Fruit fly (Drosophila melanogaster) whole organism, embryonic: ENCODE measurements around the gene ea.

ENCODE experiments used
- Atf6 ChIP-seq: fragments of 200-800 bp; sonication (Bioruptor generic); IDR thresholded peaks from 2 replicates; pipeline ENCODE4 v1.3.6; 2022; ENCODE audit warnings: missing biosample characterization, missing genetic modification characterization
- Awh ChIP-seq: fragments of 200-800 bp; sonication (Bioruptor generic); IDR thresholded peaks from 2 replicates; pipeline ENCODE4, ENCODE4 v1.3.6; 2022; ENCODE audit warnings: missing biosample characterization, missing genetic modification characterization
- CG1024 ChIP-seq: fragments of 200-800 bp; sonication (Bioruptor generic); IDR thresholded peaks from 2 replicates; pipeline ENCODE4 v1.3.6; 2022; ENCODE audit warnings: missing biosample characterization, missing genetic modification characterization
- CG10431 ChIP-seq: fragments of 200-800 bp; sonication (Bioruptor generic); optimal IDR thresholded peaks from 3 replicates; lab custom pipeline; 2018; ENCODE audit warnings: missing biosample characterization, mild to moderate bottlenecking, missing genetic modification characterization
- CG10462 ChIP-seq: fragments of 200-800 bp; sonication (Bioruptor generic); optimal IDR thresholded peaks from 2 replicates; lab custom pipeline; 2016; ENCODE audit warnings: missing biosample characterization, missing genetic modification characterization
- CG10979 ChIP-seq: fragments of 200-800 bp; sonication (Bioruptor generic); optimal IDR thresholded peaks from 2 replicates; lab custom pipeline; 2018; ENCODE audit warnings: missing biosample characterization, mild to moderate bottlenecking, missing genetic modification characterization, moderate library complexity
- CG11247 ChIP-seq: fragments of 200-800 bp; sonication (Bioruptor generic); IDR thresholded peaks from 2 replicates; pipeline ENCODE4 v1.3.6; 2022; ENCODE audit warnings: missing biosample characterization, missing genetic modification characterization
- CG12299 ChIP-seq: fragments of 200-800 bp; sonication (Bioruptor generic); optimal IDR thresholded peaks from 2 replicates; lab custom pipeline; 2018; ENCODE audit warnings: missing biosample characterization, mild to moderate bottlenecking, missing genetic modification characterization
- CG14965 ChIP-seq: fragments of 200-800 bp; sonication (Bioruptor generic); optimal IDR thresholded peaks from 2 replicates; lab custom pipeline; 2016; ENCODE audit warnings: missing biosample characterization, missing genetic modification characterization, borderline replicate concordance
- CG15601 ChIP-seq: fragments of 200-800 bp; sonication (Bioruptor generic); optimal IDR thresholded peaks from 3 replicates; lab custom pipeline; 2019; ENCODE audit warnings: missing biosample characterization, mild to moderate bottlenecking, missing genetic modification characterization, moderate library complexity
- CG15696 ChIP-seq: fragments of 200-800 bp; sonication (Bioruptor generic); optimal IDR thresholded peaks from 2 replicates; lab custom pipeline; 2019; ENCODE audit warnings: missing biosample characterization, mild to moderate bottlenecking, missing genetic modification characterization, moderate library complexity
- CG1602 ChIP-seq: fragments of 200-800 bp; sonication (Bioruptor generic); optimal IDR thresholded peaks from 3 replicates; lab custom pipeline; 2016; ENCODE audit warnings: missing biosample characterization, missing genetic modification characterization
- CG17612 ChIP-seq: fragments of 200-800 bp; sonication (Bioruptor generic); IDR thresholded peaks from 2 replicates; pipeline ENCODE4 v1.3.6; 2022; ENCODE audit warnings: missing biosample characterization, missing genetic modification characterization
- CG18262 ChIP-seq: fragments of 200-800 bp; optimal IDR thresholded peaks from 3 replicates; lab custom pipeline; 2019; ENCODE audit warnings: missing biosample characterization, mild to moderate bottlenecking, missing genetic modification characterization, moderate library complexity
- CG2116 ChIP-seq: fragments of 200-800 bp; sonication (Bioruptor generic); optimal IDR thresholded peaks from 3 replicates; lab custom pipeline; 2018; ENCODE audit warnings: missing biosample characterization, mild to moderate bottlenecking, missing genetic modification characterization
- CG30403 ChIP-seq: fragments of 200-800 bp; sonication (Bioruptor generic); optimal IDR thresholded peaks from 3 replicates; lab custom pipeline; 2016; ENCODE audit warnings: missing biosample characterization, missing genetic modification characterization
- CG31441 ChIP-seq: fragments of 200-800 bp; sonication (Bioruptor generic); IDR thresholded peaks from 2 replicates; pipeline ENCODE4 v1.3.6; 2022; ENCODE audit warnings: missing biosample characterization, missing genetic modification characterization
- CG34376 ChIP-seq: fragments of 200-800 bp; sonication (Bioruptor generic); optimal IDR thresholded peaks from 2 replicates; lab custom pipeline; 2018; ENCODE audit warnings: missing biosample characterization, mild to moderate bottlenecking, missing genetic modification characterization
- CG4617 ChIP-seq: fragments of 200-800 bp; sonication (Bioruptor generic); optimal IDR thresholded peaks from 3 replicates; lab custom pipeline; 2016; ENCODE audit warnings: missing biosample characterization, missing genetic modification characterization, borderline replicate concordance
- CG5180 ChIP-seq: fragments of 200-800 bp; sonication (Bioruptor generic); optimal IDR thresholded peaks from 3 replicates; lab custom pipeline; 2017; ENCODE audit warnings: missing biosample characterization, missing genetic modification characterization, mild to moderate bottlenecking, moderate library complexity, missing genetic modification reagents
- CG9932 ChIP-seq: fragments of 200-800 bp; sonication (Bioruptor generic); IDR thresholded peaks from 2 replicates; pipeline ENCODE4 v1.3.6; 2022; ENCODE audit warnings: missing biosample characterization, missing genetic modification characterization
- Ets65A ChIP-seq: fragments of 200-800 bp; sonication (Bioruptor generic); peaks from one replicate; lab custom pipeline; 2016; ENCODE audit warnings: missing biosample characterization, missing genetic modification characterization
- Fer1 ChIP-seq: fragments of 200-800 bp; sonication (Bioruptor generic); optimal IDR thresholded peaks from 2 replicates; lab custom pipeline; 2017; ENCODE audit warnings: missing biosample characterization, mild to moderate bottlenecking, missing genetic modification characterization
- Fer2 ChIP-seq: fragments of 200-800 bp; sonication (Bioruptor generic); optimal IDR thresholded peaks from 2 replicates; lab custom pipeline; 2018; ENCODE audit warnings: missing biosample characterization, mild to moderate bottlenecking, missing genetic modification characterization, moderate library complexity
- Hmr ChIP-seq: fragments of 200-800 bp; sonication (Bioruptor generic); optimal IDR thresholded peaks from 3 replicates; lab custom pipeline; 2017; ENCODE audit warnings: mild to moderate bottlenecking, missing biosample characterization, missing genetic modification reagents, missing genetic modification characterization
- Hr3 ChIP-seq: fragments of 200-800 bp; sonication (Bioruptor generic); optimal IDR thresholded peaks from 3 replicates; lab custom pipeline; 2016; ENCODE audit warnings: missing biosample characterization, missing genetic modification characterization
- MBD-R2 ChIP-seq: fragments of 200-800 bp; sonication (Bioruptor generic); IDR thresholded peaks from 2 replicates; pipeline ENCODE4 v1.3.6; 2022; ENCODE audit warnings: missing biosample characterization, missing genetic modification characterization
- Meics ChIP-seq: fragments of 200-800 bp; sonication (Bioruptor generic); optimal IDR thresholded peaks from 2 replicates; lab custom pipeline; 2017; ENCODE audit warnings: missing biosample characterization, mild to moderate bottlenecking, missing genetic modification characterization
- PHDP ChIP-seq: fragments of 200-800 bp; sonication (Bioruptor generic); optimal IDR thresholded peaks from 3 replicates; lab custom pipeline; 2018; ENCODE audit warnings: missing biosample characterization, mild to moderate bottlenecking, missing genetic modification characterization, moderate library complexity
- Stat92E ChIP-seq, 3 experiments: fragments of >200 bp in 2 of 3; fragments of 200-800 bp in 1 of 3; sonication (Bioruptor generic) in 1 of 3; optimal IDR thresholded peaks; 2 replicates each; lab custom pipeline; 2017 to 2019; ENCODE audit warnings: missing biosample characterization in 3 of 3, missing genetic modification characterization in 3 of 3, mild to moderate bottlenecking in 1 of 3, moderate library complexity in 1 of 3
- amos ChIP-seq: fragments of 200-800 bp; sonication (Bioruptor generic); IDR thresholded peaks from 2 replicates; pipeline ENCODE4 v1.3.6; 2022; ENCODE audit warnings: missing biosample characterization, missing genetic modification characterization; ENCODE audit not compliant: partially characterized antibody
- bbx ChIP-seq: fragments of 200-800 bp; sonication (Bioruptor generic); IDR thresholded peaks from 2 replicates; pipeline ENCODE4 v1.3.6; 2022; ENCODE audit warnings: missing biosample characterization, missing genetic modification characterization; ENCODE audit not compliant: partially characterized antibody
- cad ChIP-seq: fragments of >200 bp; optimal IDR thresholded peaks from 2 replicates; lab custom pipeline; 2017; ENCODE audit warnings: missing biosample characterization, missing genetic modification characterization
- dmrt11E ChIP-seq: fragments of 200-800 bp; sonication (Bioruptor generic); optimal IDR thresholded peaks from 3 replicates; lab custom pipeline; 2018; ENCODE audit warnings: missing biosample characterization, mild to moderate bottlenecking, missing genetic modification characterization, moderate library complexity
- ftz-f1 ChIP-seq: fragments of 200-800 bp; sonication (Bioruptor generic); optimal IDR thresholded peaks from 2 replicates; lab custom pipeline; 2016; ENCODE audit warnings: missing biosample characterization, missing genetic modification characterization
- gem ChIP-seq: fragments of 200-800 bp; sonication (Bioruptor generic); optimal IDR thresholded peaks from 2 replicates; lab custom pipeline; 2019; ENCODE audit warnings: missing biosample characterization, mild to moderate bottlenecking, missing genetic modification characterization, moderate library complexity
- gsb-n ChIP-seq: fragments of 200-800 bp; sonication (Bioruptor generic); optimal IDR thresholded peaks from 3 replicates; lab custom pipeline; 2018; ENCODE audit warnings: missing biosample characterization, mild to moderate bottlenecking, missing genetic modification characterization
- insv ChIP-seq, 2 experiments: fragments of 200-800 bp; sonication (Bioruptor generic); optimal IDR thresholded peaks; 3 replicates each; lab custom pipeline; 2016 to 2018; ENCODE audit warnings: missing biosample characterization in 2 of 2, missing genetic modification characterization in 2 of 2
- oc ChIP-seq: fragments of 200-800 bp; sonication (Bioruptor generic); optimal IDR thresholded peaks from 2 replicates; lab custom pipeline; 2018; ENCODE audit warnings: missing biosample characterization, mild to moderate bottlenecking, missing genetic modification characterization, moderate library complexity
- phol ChIP-seq: fragments of 200-800 bp; sonication (Bioruptor generic); optimal IDR thresholded peaks from 3 replicates; lab custom pipeline; 2018; ENCODE audit warnings: missing biosample characterization, mild to moderate bottlenecking, missing genetic modification characterization, moderate library complexity
- row ChIP-seq: fragments of 200-800 bp; sonication (Bioruptor generic); IDR thresholded peaks from 3 replicates; pipeline ENCODE4 v1.3.6; 2022; ENCODE audit warnings: missing biosample characterization, missing genetic modification characterization
- scrt ChIP-seq: fragments of 200-800 bp; sonication (Bioruptor generic); optimal IDR thresholded peaks from 2 replicates; lab custom pipeline; 2018; ENCODE audit warnings: missing biosample characterization, mild to moderate bottlenecking, missing genetic modification characterization, moderate library complexity
- sd ChIP-seq: fragments of 200-800 bp; sonication (Bioruptor generic); optimal IDR thresholded peaks from 3 replicates; lab custom pipeline; 2018; ENCODE audit warnings: missing biosample characterization, mild to moderate bottlenecking, missing genetic modification characterization, moderate library complexity
- sug ChIP-seq: fragments of 200-800 bp; optimal IDR thresholded peaks from 2 replicates; lab custom pipeline; 2019; ENCODE audit warnings: missing biosample characterization, mild to moderate bottlenecking, missing genetic modification characterization, moderate library complexity
- toy ChIP-seq: fragments of 200-800 bp; sonication (Bioruptor generic); IDR thresholded peaks from 2 replicates; pipeline ENCODE4 v1.3.6; 2022; ENCODE audit warnings: missing biosample characterization, missing genetic modification characterization
- zfh2 ChIP-seq: fragments of 200-800 bp; sonication (Bioruptor generic); optimal IDR thresholded peaks from 2 replicates; lab custom pipeline; 2016; ENCODE audit warnings: missing biosample characterization, missing genetic modification characterization

ea gene

DNA sequence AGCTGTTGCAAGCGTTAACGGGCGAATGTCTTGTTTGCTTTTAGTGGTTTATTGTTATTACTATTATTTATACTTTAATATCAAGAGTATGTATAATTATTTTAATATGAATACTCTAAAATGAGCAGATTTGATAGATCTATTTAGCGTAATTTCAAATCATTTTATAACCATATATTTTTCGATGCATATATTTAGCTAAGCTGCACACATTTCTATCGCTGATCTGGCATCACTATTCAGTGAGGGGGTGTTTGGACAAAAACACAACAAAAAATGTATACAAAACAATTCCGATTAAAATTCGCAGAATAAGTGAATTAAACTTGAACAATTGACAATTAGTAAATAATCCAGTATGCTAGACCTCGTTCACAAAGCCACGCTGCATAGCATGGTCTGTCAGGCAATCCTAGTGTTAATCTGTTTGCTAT is 22.5 kb downstream of the ea start, which contains the start of the genes Trs33 and Tmtc4 (continued):
- TF ChIP-seq CG15696 (tag; lab: Kevin White, UChicago) (peak; percentile 47), CG15601 (tag; lab: Kevin White, UChicago) (peak; percentile 31), Meics (peak; percentile 34), dmrt11E (tag; lab: Kevin White, UChicago) (peak; percentile 28), CG1602 (GFP tag; lab: Kevin White, UChicago) (peak; percentile 15), insv (GFP tag; optimal IDR thresholded peaks at IDR 0.05; lab: Kevin White, UChicago) (peak in 1 of 2 experiments; percentile 2), Fer1 (GFP tag; lab: Kevin White, UChicago) (peak; percentile 56), CG14965 (no peak), CG2116 (GFP tag; lab: Kevin White, UChicago) (peak; percentile 59), CG18262 (peak; percentile 50), CG1024 (GFP tag; lab: Robert Waterston, UW) (no peak), Stat92E (GFP tag; optimal IDR thresholded peaks at IDR 0.05; lab: Kevin White, UChicago) (peak in 1 of 3 experiments; percentile 36), oc (tag; lab: Kevin White, UChicago) (peak; percentile 46), Hr3 (GFP tag; lab: Kevin White, UChicago) (peak; percentile 44), gem (tag; lab: Kevin White, UChicago) (peak; percentile 67), CG5180 (GFP tag; lab: Kevin White, UChicago) (peak; percentile 70), phol (tag; lab: Kevin White, UChicago) (peak; percentile 38), Awh (no peak), sd (peak; percentile 42), amos (no peak), CG10462 (no peak), CG10431 (GFP tag; lab: Kevin White, UChicago) (peak; percentile 3), row (peak; percentile 85), CG4617 (GFP tag; lab: Kevin White, UChicago) (peak; percentile 72), MBD-R2 (GFP tag; lab: Robert Waterston, UW) (peak; percentile 93), bbx (peak; percentile 16; the same call in 1 of the 2 replicates), CG9932 (peak; percentile 50; the same call in 1 of the 2 replicates), zfh2 (GFP tag; lab: Kevin White, UChicago) (no peak), CG31441 (GFP tag; lab: Robert Waterston, UW) (peak; percentile 49; the same call in 1 of the 2 replicates), sug (peak; percentile 74), CG17612 (GFP tag; lab: Robert Waterston, UW) (no peak), scrt (GFP tag; lab: Kevin White, UChicago) (peak; percentile 3), CG11247 (GFP tag; lab: Robert Waterston, UW) (peak; percentile 31; the same call in 1 of the 2 replicates), Fer2 (tag; lab: Kevin White, UChicago) (peak; percentile 17), CG30403 (GFP tag; lab: Kevin White, UChicago) (peak; percentile 42), cad (GFP tag; lab: Kevin White, UChicago) (no peak), Hmr (GFP tag; lab: Kevin White, UChicago) (peak; percentile 30), CG12299 (tag; lab: Kevin White, UChicago) (peak; percentile 8), CG10979 (peak; percentile 14), CG34376 (GFP tag; lab: Kevin White, UChicago) (peak; percentile 15), PHDP (tag; lab: Kevin White, UChicago) (peak; percentile 51), Ets65A (GFP tag; lab: Kevin White, UChicago) (peak; percentile 69), gsb-n (tag; lab: Kevin White, UChicago) (peak; percentile 58), Atf6 (GFP tag; lab: Robert Waterston, UW) (no peak), ftz-f1 (no peak), toy (GFP tag; lab: Robert Waterston, UW) (no peak)
